Fruit fly (Drosophila melanogaster) whole organism: ENCODE results near the gene CG33230.

ENCODE experiments used
- CG8478 ChIP-seq: fragments of >200 bp; optimal IDR thresholded peaks from 2 replicates; lab custom pipeline; 2018; ENCODE audit warnings: inconsistent platforms
- Dll ChIP-seq: fragments of >200 bp; optimal IDR thresholded peaks from 2 replicates; lab custom pipeline; 2017
- EcR ChIP-seq, 2 experiments: fragments of >200 bp; optimal IDR thresholded peaks; 2 replicates each; lab custom pipeline; 2017; ENCODE audit warnings: missing biosample characterization in 2 of 2, missing genetic modification characterization in 2 of 2, missing genetic modification reagents in 2 of 2
- psq ChIP-seq: fragments of >200 bp; optimal IDR thresholded peaks from 2 replicates; lab custom pipeline; 2017
- usp ChIP-seq: fragments of >200 bp; optimal IDR thresholded peaks from 2 replicates; lab custom pipeline; 2017; ENCODE audit warnings: missing biosample characterization, missing genetic modification characterization, mixed read lengths

DNA sequence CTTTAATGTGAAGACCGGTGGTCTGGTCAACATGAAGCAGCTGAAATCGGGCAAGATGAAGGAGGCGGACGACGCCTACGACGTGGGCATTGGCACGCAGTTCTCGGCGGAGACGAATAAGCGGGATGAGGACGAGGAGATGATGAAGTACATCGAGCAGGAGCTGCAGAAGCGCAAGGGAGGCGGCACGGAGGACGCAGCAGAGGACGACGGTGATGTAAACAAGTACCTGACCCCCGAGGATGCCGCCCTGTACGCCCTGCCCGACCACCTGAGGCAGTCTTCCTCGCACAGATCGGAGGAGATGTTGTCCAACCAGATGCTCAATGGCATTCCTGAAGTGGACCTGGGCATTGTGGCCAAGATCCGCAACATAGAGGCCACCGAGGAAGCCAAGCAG lies 47.3 kb downstream of the CG33230 start:
- TF ChIP-seq CG8478 (lab: Kevin White, UChicago), result no peak
- TF ChIP-seq Dll (lab: Kevin White, UChicago), result no peak
- no peak for TF ChIP-seq psq (lab: Kevin White, UChicago)
- no peak for TF ChIP-seq EcR (GFP tag; optimal IDR thresholded peaks at IDR 0.05; lab: Kevin White, UChicago)
- no peak for TF ChIP-seq usp (GFP tag; lab: Kevin White, UChicago)
